Fruit fly (Drosophila melanogaster) whole organism, embryonic: ENCODE measurements around the gene Ada1-1.

Experiments used
- CG10543 ChIP-seq: fragments of 200-800 bp; sonication (Bioruptor generic); optimal IDR thresholded peaks from 3 replicates; lab custom pipeline; 2017; ENCODE audit warnings: missing biosample characterization, mild to moderate bottlenecking, missing genetic modification characterization, moderate library complexity
- CG11696 ChIP-seq: fragments of 200-800 bp; sonication (Bioruptor generic); IDR thresholded peaks from 2 replicates; pipeline ENCODE4 v1.3.6; 2022; ENCODE audit warnings: missing biosample characterization, missing genetic modification characterization
- CG12104 ChIP-seq: fragments of 200-800 bp; sonication (Bioruptor generic); optimal IDR thresholded peaks from 3 replicates; lab custom pipeline; 2016; ENCODE audit warnings: missing biosample characterization, missing genetic modification characterization
- CG13287 ChIP-seq: fragments of 200-800 bp; sonication (Bioruptor generic); IDR thresholded peaks from 2 replicates; pipeline ENCODE4 v1.3.6; 2022; ENCODE audit warnings: missing biosample characterization, missing genetic modification characterization; ENCODE audit not compliant: partially characterized antibody
- CG13624 ChIP-seq: fragments of 200-800 bp; sonication (Bioruptor generic); optimal IDR thresholded peaks from 2 replicates; lab custom pipeline; 2016; ENCODE audit warnings: missing biosample characterization, missing genetic modification characterization
- CG1529 ChIP-seq: fragments of 200-800 bp; sonication (Bioruptor generic); optimal IDR thresholded peaks from 3 replicates; lab custom pipeline; 2018; ENCODE audit warnings: missing biosample characterization, missing genetic modification characterization
- CG15479 ChIP-seq: fragments of 200-800 bp; sonication (Bioruptor generic); optimal IDR thresholded peaks from 3 replicates; lab custom pipeline; 2019; ENCODE audit warnings: missing biosample characterization, mild to moderate bottlenecking, missing genetic modification characterization, moderate library complexity
- CG15601 ChIP-seq: fragments of 200-800 bp; sonication (Bioruptor generic); optimal IDR thresholded peaks from 3 replicates; lab custom pipeline; 2019; ENCODE audit warnings: missing biosample characterization, mild to moderate bottlenecking, missing genetic modification characterization, moderate library complexity
- CG15696 ChIP-seq: fragments of 200-800 bp; sonication (Bioruptor generic); optimal IDR thresholded peaks from 2 replicates; lab custom pipeline; 2019; ENCODE audit warnings: missing biosample characterization, mild to moderate bottlenecking, missing genetic modification characterization, moderate library complexity
- CG16815 ChIP-seq: fragments of 200-800 bp; sonication (Bioruptor generic); optimal IDR thresholded peaks from 3 replicates; lab custom pipeline; 2017; ENCODE audit warnings: missing biosample characterization, mild to moderate bottlenecking, missing genetic modification characterization
- CG1792 ChIP-seq: fragments of 200-800 bp; sonication (Bioruptor generic); optimal IDR thresholded peaks from 2 replicates; lab custom pipeline; 2016; ENCODE audit warnings: missing biosample characterization, missing genetic modification characterization
- CG30403 ChIP-seq: fragments of 200-800 bp; sonication (Bioruptor generic); optimal IDR thresholded peaks from 3 replicates; lab custom pipeline; 2016; ENCODE audit warnings: missing biosample characterization, missing genetic modification characterization
- CG3838 ChIP-seq: fragments of 200-800 bp; sonication (Bioruptor generic); optimal IDR thresholded peaks from 3 replicates; lab custom pipeline; 2016; ENCODE audit warnings: missing biosample characterization, missing genetic modification characterization
- CG8281 ChIP-seq: fragments of 200-800 bp; sonication (Bioruptor generic); optimal IDR thresholded peaks from 2 replicates; lab custom pipeline; 2018; ENCODE audit warnings: missing biosample characterization, mild to moderate bottlenecking, missing genetic modification characterization, moderate library complexity
- CG8924 ChIP-seq: fragments of 200-800 bp; optimal IDR thresholded peaks from 3 replicates; lab custom pipeline; 2019; ENCODE audit warnings: missing biosample characterization, mild to moderate bottlenecking, missing genetic modification characterization, moderate library complexity
- CHES-1-like ChIP-seq: fragments of 200-800 bp; sonication (Bioruptor generic); optimal IDR thresholded peaks from 2 replicates; lab custom pipeline; 2016; ENCODE audit warnings: missing biosample characterization, missing genetic modification characterization
- CoRest ChIP-seq: fragments of 200-800 bp; sonication (Bioruptor generic); optimal IDR thresholded peaks from 3 replicates; lab custom pipeline; 2018; ENCODE audit warnings: missing biosample characterization, mild to moderate bottlenecking, missing genetic modification characterization, moderate library complexity
- D19A ChIP-seq: fragments of 200-800 bp; optimal IDR thresholded peaks from 3 replicates; lab custom pipeline; 2019; ENCODE audit warnings: missing biosample characterization, mild to moderate bottlenecking, missing genetic modification characterization, moderate library complexity
- Dip2 ChIP-seq: fragments of 200-800 bp; sonication (Bioruptor generic); IDR thresholded peaks from 2 replicates; pipeline ENCODE4 v1.3.6; 2022; ENCODE audit warnings: missing biosample characterization, missing genetic modification characterization
- Dp ChIP-seq: fragments of 200-800 bp; sonication (Bioruptor generic); optimal IDR thresholded peaks from 2 replicates; lab custom pipeline; 2018; ENCODE audit warnings: missing biosample characterization, mild to moderate bottlenecking, missing genetic modification characterization, moderate library complexity
- Ets65A ChIP-seq: fragments of 200-800 bp; sonication (Bioruptor generic); peaks from one replicate; lab custom pipeline; 2016; ENCODE audit warnings: missing biosample characterization, missing genetic modification characterization
- Kr ChIP-seq: fragments of 200-800 bp; sonication (Bioruptor generic); optimal IDR thresholded peaks from 2 replicates; lab custom pipeline; 2017; ENCODE audit warnings: missing biosample characterization, mild to moderate bottlenecking, missing genetic modification characterization
- Myb ChIP-seq: fragments of 200-800 bp; sonication (Bioruptor generic); optimal IDR thresholded peaks from 2 replicates; lab custom pipeline; 2016; ENCODE audit warnings: missing biosample characterization, missing genetic modification characterization
- Nf-YA ChIP-seq: fragments of 200-800 bp; sonication (Bioruptor generic); IDR thresholded peaks from 2 replicates; pipeline ENCODE4 v1.3.6; 2022; ENCODE audit warnings: missing biosample characterization, missing genetic modification characterization
- Nf-YB ChIP-seq: fragments of 200-800 bp; sonication (Bioruptor generic); optimal IDR thresholded peaks from 3 replicates; lab custom pipeline; 2019; ENCODE audit warnings: missing biosample characterization, mild to moderate bottlenecking, missing genetic modification characterization, moderate library complexity
- Xrp1 ChIP-seq: fragments of 200-800 bp; sonication (Bioruptor generic); IDR thresholded peaks from 2 replicates; pipeline ENCODE4 v1.3.6; 2022; ENCODE audit warnings: missing biosample characterization, missing genetic modification characterization
- abd-A ChIP-seq: fragments of 200-800 bp; sonication (Bioruptor generic); optimal IDR thresholded peaks from 3 replicates; lab custom pipeline; 2019; ENCODE audit warnings: missing biosample characterization, mild to moderate bottlenecking, missing genetic modification characterization, moderate library complexity
- ase ChIP-seq: fragments of 200-800 bp; sonication (Bioruptor generic); IDR thresholded peaks from 3 replicates; pipeline ENCODE4 v1.3.6; 2022; ENCODE audit warnings: missing biosample characterization, missing genetic modification characterization
- ash1 ChIP-seq: fragments of 200-800 bp; sonication (Bioruptor generic); optimal IDR thresholded peaks from 2 replicates; lab custom pipeline; 2018; ENCODE audit warnings: missing biosample characterization, mild to moderate bottlenecking, missing genetic modification characterization
- danr ChIP-seq: fragments of 200-800 bp; sonication (Bioruptor generic); IDR thresholded peaks from 2 replicates; pipeline ENCODE4 v1.3.6; 2022; ENCODE audit warnings: missing biosample characterization, missing genetic modification characterization
- dmrt11E ChIP-seq: fragments of 200-800 bp; sonication (Bioruptor generic); optimal IDR thresholded peaks from 3 replicates; lab custom pipeline; 2018; ENCODE audit warnings: missing biosample characterization, mild to moderate bottlenecking, missing genetic modification characterization, moderate library complexity
- ftz-f1 ChIP-seq: fragments of 200-800 bp; sonication (Bioruptor generic); optimal IDR thresholded peaks from 2 replicates; lab custom pipeline; 2016; ENCODE audit warnings: missing biosample characterization, missing genetic modification characterization
- gem ChIP-seq: fragments of 200-800 bp; sonication (Bioruptor generic); optimal IDR thresholded peaks from 2 replicates; lab custom pipeline; 2019; ENCODE audit warnings: missing biosample characterization, mild to moderate bottlenecking, missing genetic modification characterization, moderate library complexity
- grau ChIP-seq: fragments of 200-800 bp; optimal IDR thresholded peaks from 3 replicates; lab custom pipeline; 2019; ENCODE audit warnings: missing biosample characterization, mild to moderate bottlenecking, missing genetic modification characterization, moderate library complexity
- her ChIP-seq: fragments of 200-800 bp; sonication (Bioruptor generic); optimal IDR thresholded peaks from 2 replicates; lab custom pipeline; 2016; ENCODE audit warnings: missing biosample characterization, missing genetic modification characterization
- ind ChIP-seq: fragments of 200-800 bp; sonication (Bioruptor generic); optimal IDR thresholded peaks from 3 replicates; lab custom pipeline; 2016; ENCODE audit warnings: missing biosample characterization, missing genetic modification characterization
- jumu ChIP-seq: fragments of 200-800 bp; sonication (Bioruptor generic); optimal IDR thresholded peaks from 3 replicates; lab custom pipeline; 2016; ENCODE audit warnings: missing biosample characterization, missing genetic modification characterization
- mirr ChIP-seq: fragments of 200-800 bp; sonication (Bioruptor generic); optimal IDR thresholded peaks from 3 replicates; lab custom pipeline; 2018; ENCODE audit warnings: missing biosample characterization, mild to moderate bottlenecking, missing genetic modification characterization
- oc ChIP-seq: fragments of 200-800 bp; sonication (Bioruptor generic); optimal IDR thresholded peaks from 2 replicates; lab custom pipeline; 2018; ENCODE audit warnings: missing biosample characterization, mild to moderate bottlenecking, missing genetic modification characterization, moderate library complexity
- p53 ChIP-seq: fragments of 200-800 bp; sonication (Bioruptor generic); optimal IDR thresholded peaks from 2 replicates; lab custom pipeline; 2016; ENCODE audit warnings: missing biosample characterization, missing genetic modification characterization
- pb ChIP-seq: fragments of 200-800 bp; sonication (Bioruptor generic); optimal IDR thresholded peaks from 3 replicates; lab custom pipeline; 2016; ENCODE audit warnings: missing biosample characterization, missing genetic modification characterization
- pita ChIP-seq: fragments of 200-800 bp; sonication (Bioruptor generic); optimal IDR thresholded peaks from 2 replicates; lab custom pipeline; 2017; ENCODE audit warnings: missing biosample characterization, mild to moderate bottlenecking, missing genetic modification characterization
- repo ChIP-seq: fragments of 200-800 bp; sonication (Bioruptor generic); optimal IDR thresholded peaks from 2 replicates; lab custom pipeline; 2016; ENCODE audit warnings: missing biosample characterization, missing genetic modification characterization
- row ChIP-seq: fragments of 200-800 bp; sonication (Bioruptor generic); IDR thresholded peaks from 3 replicates; pipeline ENCODE4 v1.3.6; 2022; ENCODE audit warnings: missing biosample characterization, missing genetic modification characterization
- schlank ChIP-seq: fragments of 200-800 bp; sonication (Bioruptor generic); optimal IDR thresholded peaks from 2 replicates; lab custom pipeline; 2018; ENCODE audit warnings: missing biosample characterization, mild to moderate bottlenecking, missing genetic modification characterization
- sim ChIP-seq: fragments of 200-800 bp; sonication (Bioruptor generic); IDR thresholded peaks from 2 replicates; pipeline ENCODE4 v1.3.6; 2022; ENCODE audit warnings: missing biosample characterization, missing genetic modification characterization
- slp2 ChIP-seq: fragments of 200-800 bp; sonication (Bioruptor generic); optimal IDR thresholded peaks from 2 replicates; lab custom pipeline; 2016; ENCODE audit warnings: missing biosample characterization, missing genetic modification characterization
- sob ChIP-seq: fragments of 200-800 bp; sonication (Bioruptor generic); IDR thresholded peaks from 2 replicates; pipeline ENCODE4 v1.3.6; 2022; ENCODE audit warnings: missing biosample characterization, missing genetic modification characterization
- twi ChIP-seq: fragments of 200-800 bp; optimal IDR thresholded peaks from 2 replicates; lab custom pipeline; 2019; ENCODE audit warnings: missing biosample characterization, mild to moderate bottlenecking, missing genetic modification characterization, moderate library complexity
- vvl ChIP-seq: fragments of 200-800 bp; sonication (Bioruptor generic); IDR thresholded peaks from 2 replicates; pipeline ENCODE4 v1.3.6; 2022; ENCODE audit warnings: missing biosample characterization, missing genetic modification characterization

Gene Ada1-1

DNA sequence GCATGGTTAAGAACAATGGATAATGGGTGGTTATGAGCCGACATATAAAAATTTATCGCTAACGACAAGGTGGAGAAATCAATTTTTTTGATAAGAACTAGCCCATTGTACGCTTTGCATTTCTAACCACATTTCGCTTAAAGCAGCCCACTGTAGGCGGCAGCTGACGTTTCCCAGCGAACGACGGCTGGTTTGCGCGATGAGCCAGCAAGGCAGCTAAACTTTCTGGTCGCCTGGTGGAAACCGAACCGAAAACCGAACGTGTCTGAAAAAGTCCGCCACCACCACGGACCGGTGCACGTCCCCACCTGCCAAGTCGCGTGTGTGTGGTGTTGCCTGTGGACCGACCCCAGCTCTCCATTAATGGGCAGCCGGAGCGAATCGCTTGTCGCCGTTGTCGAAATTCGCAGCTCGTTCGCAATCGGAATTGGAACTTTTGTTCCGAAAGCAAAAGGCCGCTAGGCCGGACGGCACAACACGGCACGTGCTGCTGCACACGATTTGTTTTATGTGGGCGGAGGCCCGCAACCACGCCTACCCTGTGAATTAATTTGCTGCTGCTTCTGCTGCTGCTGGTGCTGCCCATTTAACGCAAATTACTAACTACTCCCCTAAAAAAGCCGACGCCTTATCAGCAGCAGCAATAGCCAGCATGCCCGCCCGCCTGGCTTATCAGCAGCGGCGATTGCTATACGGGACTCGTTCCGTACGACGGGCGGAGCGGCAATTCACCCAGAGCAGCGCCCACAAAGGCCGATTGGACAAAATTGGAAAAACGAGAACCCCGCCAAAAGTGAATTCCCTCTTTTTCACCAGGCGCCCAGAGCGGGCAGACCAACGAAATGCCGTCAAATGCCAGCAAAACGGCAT is 6.5 kb downstream of the Ada1-1 start (continued):
- TF ChIP-seq CG15696 (tag; lab: Kevin White, UChicago) (peak; percentile 30), Xrp1 (GFP tag; lab: Robert Waterston, UW) (no peak), abd-A (tag; lab: Kevin White, UChicago) (peak; percentile 100), Nf-YB (GFP tag; lab: Kevin White, UChicago) (no peak), Myb (GFP tag; lab: Kevin White, UChicago) (no peak), CHES-1-like (GFP tag; lab: Kevin White, UChicago) (no peak), ftz-f1 (GFP tag; lab: Kevin White, UChicago) (peak; percentile 97), p53 (GFP tag; lab: Kevin White, UChicago) (peak; percentile 68), dmrt11E (tag; lab: Kevin White, UChicago) (peak; percentile 27), pita (no peak), CG13624 (GFP tag; lab: Kevin White, UChicago) (no peak), oc (tag; lab: Kevin White, UChicago) (no peak), CG15601 (tag; lab: Kevin White, UChicago) (no peak), Ets65A (GFP tag; lab: Kevin White, UChicago) (peak; percentile 4), slp2 (GFP tag; lab: Kevin White, UChicago) (no peak), grau (tag; lab: Kevin White, UChicago) (peak; percentile 47), row (no peak), CG12104 (GFP tag; lab: Kevin White, UChicago) (peak; percentile 1), Nf-YA (no peak), CG8281 (tag; lab: Kevin White, UChicago) (no peak), CG8924 (tag; lab: Kevin White, UChicago) (peak; percentile 8), ind (GFP tag; lab: Kevin White, UChicago) (peak; percentile 36), CG13287 (no peak), D19A (tag; lab: Kevin White, UChicago) (no peak), vvl (GFP tag; lab: Robert Waterston, UW) (no peak), ash1 (GFP tag; lab: Kevin White, UChicago) (no peak), CG16815 (GFP tag; lab: Kevin White, UChicago) (no peak), Dp (no peak), CG3838 (GFP tag; lab: Kevin White, UChicago) (no peak), mirr (peak; percentile 82), sim (no peak), schlank (tag; lab: Kevin White, UChicago) (peak; percentile 8), Dip2 (GFP tag; lab: Robert Waterston, UW) (no peak), Kr (GFP tag; lab: Kevin White, UChicago) (peak; percentile 13), her (GFP tag; lab: Kevin White, UChicago) (peak; percentile 56), CG10543 (GFP tag; lab: Kevin White, UChicago) (peak; percentile 99), CG11696 (no peak), CG15479 (GFP tag; lab: Kevin White, UChicago) (peak; percentile 93), CG30403 (GFP tag; lab: Kevin White, UChicago) (peak; percentile 55), jumu (GFP tag; lab: Kevin White, UChicago) (no peak), repo (no peak), CG1529 (GFP tag; lab: Kevin White, UChicago) (no peak), gem (tag; lab: Kevin White, UChicago) (peak; percentile 65), CG1792 (GFP tag; lab: Kevin White, UChicago) (no peak), CoRest (tag; lab: Kevin White, UChicago) (peak; percentile 37), pb (GFP tag; lab: Kevin White, UChicago) (no peak), ase (GFP tag; lab: Robert Waterston, UW) (no peak), twi (no peak), sob (GFP tag; lab: Robert Waterston, UW) (no peak), danr (GFP tag; lab: Robert Waterston, UW) (no peak)
